Worm (Caenorhabditis elegans): ENCODE results near the gene C02B8.12.

DNA sequence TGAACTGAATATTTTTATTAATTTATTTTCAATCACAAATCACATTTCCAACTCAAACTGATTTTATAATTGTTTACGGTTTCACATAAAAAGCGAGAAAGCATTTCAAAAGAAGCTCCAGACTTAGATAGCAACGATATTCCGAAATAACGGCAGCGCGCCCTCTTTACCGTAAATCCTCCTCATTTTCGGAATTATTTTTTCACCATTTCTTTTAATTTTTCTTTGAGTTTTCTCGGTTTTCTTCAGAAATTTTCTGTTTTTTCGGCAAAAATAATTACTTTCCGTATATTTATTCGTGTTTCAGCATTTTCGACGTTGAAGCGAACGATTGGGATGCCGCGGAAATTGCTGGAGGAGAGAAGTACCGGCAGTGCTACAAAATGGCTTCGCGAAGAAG, 24.2 kb upstream of the C02B8.12 start, which contains the start of gene C02B8.1:
- TF ChIP-seq snpc-4 (tag; optimal IDR thresholded peaks at IDR 0.05) (no peak), aly-2 (tag; optimal IDR thresholded peaks at IDR 0.05) (no peak), lsy-12 (tag; optimal IDR thresholded peaks at IDR 0.05) (no peak), skn-1 (tag; optimal IDR thresholded peaks at IDR 0.05) (no peak), ceh-16 (tag; optimal IDR thresholded peaks at IDR 0.05) (no peak), jun-1 (tag; optimal IDR thresholded peaks at IDR 0.05) (no peak), lin-15B (tag; optimal IDR thresholded peaks at IDR 0.05) (no peak), ceh-82 (tag; optimal IDR thresholded peaks at IDR 0.05) (no peak), elt-1 (tag; optimal IDR thresholded peaks at IDR 0.05) (no peak)
